Worm (Caenorhabditis elegans) whole organism, L2 larva: ENCODE measurements around the gene F49F1.12.

Experiments used
- R02D3.7 ChIP-seq: fragments of 150-350 bp; optimal IDR thresholded peaks from 2 replicates; lab custom pipeline; 2014; ENCODE audit warnings: missing biosample characterization, missing genetic modification characterization
- ZK546.5 ChIP-seq: sonication (generic microtip); optimal IDR thresholded peaks from 2 replicates; lab custom pipeline; 2017; ENCODE audit warnings: missing biosample characterization, missing genetic modification characterization
- alr-1 ChIP-seq: fragments of 150-350 bp; optimal IDR thresholded peaks from 2 replicates; lab custom pipeline; 2014; ENCODE audit warnings: missing biosample characterization, missing genetic modification characterization
- dmd-4 ChIP-seq: sonication (generic microtip); optimal IDR thresholded peaks from 2 replicates; lab custom pipeline; 2017; ENCODE audit warnings: missing biosample characterization, missing genetic modification characterization
- egl-27 ChIP-seq: sonication (generic microtip); optimal IDR thresholded peaks from 3 replicates; lab custom pipeline; 2017; ENCODE audit warnings: missing biosample characterization, missing genetic modification reagents, missing genetic modification characterization
- lin-39 ChIP-seq: fragments of 150-350 bp; optimal IDR thresholded peaks from 2 replicates; lab custom pipeline; 2014; ENCODE audit warnings: missing biosample characterization, missing genetic modification reagents, missing genetic modification characterization
- lsy-2 ChIP-seq, 2 experiments: fragments of 150-350 bp in 1 of 2; sonication (generic microtip) in 1 of 2; optimal IDR thresholded peaks; 2 replicates each; lab custom pipeline; 2014 to 2017; ENCODE audit warnings: missing biosample characterization in 2 of 2, missing genetic modification characterization in 2 of 2
- nhr-237 ChIP-seq: fragments of 150-350 bp; optimal IDR thresholded peaks from 2 replicates; lab custom pipeline; 2014; ENCODE audit warnings: missing biosample characterization, missing genetic modification characterization
- nhr-25 ChIP-seq: fragments of 150-350 bp; sonication (generic microtip); optimal IDR thresholded peaks from 3 replicates; lab custom pipeline; 2014; ENCODE audit warnings: missing biosample characterization, missing genetic modification characterization
- snpc-4 ChIP-seq: fragments of 150-350 bp; optimal IDR thresholded peaks from 2 replicates; lab custom pipeline; 2014; ENCODE audit warnings: missing biosample characterization, missing genetic modification characterization
- unc-62 ChIP-seq: fragments of 150-350 bp; optimal IDR thresholded peaks from 2 replicates; lab custom pipeline; 2014; ENCODE audit warnings: missing biosample characterization, missing genetic modification reagents, missing genetic modification characterization
- ztf-11 ChIP-seq: sonication (generic microtip); optimal IDR thresholded peaks from 2 replicates; lab custom pipeline; 2017; ENCODE audit warnings: missing biosample characterization, missing genetic modification characterization
- ztf-4 ChIP-seq: fragments of 150-350 bp; optimal IDR thresholded peaks from 2 replicates; lab custom pipeline; 2014; ENCODE audit warnings: missing biosample characterization, missing genetic modification characterization

- TF ChIP-seq lin-39 (tag; lab: Kevin White, UChicago) (no peak), ztf-11 (tag; lab: Kevin White, UChicago) (no peak), unc-62 (GFP tag; lab: Kevin White, UChicago) (no peak), R02D3.7 (tag; lab: Kevin White, UChicago) (no peak), ztf-4 (no peak), ZK546.5 (tag; lab: Kevin White, UChicago) (no peak), egl-27 (tag; lab: Kevin White, UChicago) (no peak), dmd-4 (tag; lab: Kevin White, UChicago) (no peak), lsy-2 (tag; optimal IDR thresholded peaks at IDR 0.05; lab: Kevin White, UChicago) (no peak), snpc-4 (tag; lab: Kevin White, UChicago) (no peak), alr-1 (tag; lab: Kevin White, UChicago) (no peak), nhr-25 (no peak), nhr-237 (tag; lab: Kevin White, UChicago) (no peak)
Observed at ce11 chrIV:4152143-4152542, 9.3 kb upstream of the F49F1.12 start, which contains the start of the genes K08D10.10 and R07C12.1.
